Worm (Caenorhabditis elegans) whole organism, young adult: ENCODE measurements around the gene col-74.

Experiments used
- C17E4.6 ChIP-seq: fragments of 200-800 bp; sonication (Bioruptor generic); IDR thresholded peaks from 2 replicates; pipeline ENCODE4 v1.3.6; 2022; ENCODE audit warnings: missing genetic modification reagents, missing genetic modification characterization, missing compliant biosample characterization
- F37B4.10 ChIP-seq: fragments of 200-800 bp; sonication (Bioruptor generic); IDR thresholded peaks from 2 replicates; pipeline ENCODE4 v1.3.6; 2022; ENCODE audit warnings: missing genetic modification characterization, missing compliant biosample characterization
- T26A5.8 ChIP-seq: sonication (generic microtip); optimal IDR thresholded peaks from 2 replicates; lab custom pipeline; 2016; ENCODE audit warnings: missing genetic modification characterization, missing compliant biosample characterization
- Y56A3A.18 ChIP-seq: fragments of 200-800 bp; sonication (Bioruptor generic); IDR thresholded peaks from 2 replicates; pipeline ENCODE4 v1.3.6; 2022; ENCODE audit warnings: missing genetic modification reagents, missing genetic modification characterization, missing compliant biosample characterization
- Y67H2A.10 ChIP-seq: fragments of 200-800 bp; sonication (Bioruptor generic); conservative IDR thresholded peaks from 2 replicates; pipeline ENCODE4 v1.3.6; 2022; ENCODE audit warnings: missing genetic modification reagents, missing genetic modification characterization, missing compliant biosample characterization
- ceh-79 ChIP-seq: sonication (generic microtip); optimal IDR thresholded peaks from 2 replicates; lab custom pipeline; 2017; ENCODE audit warnings: mild to moderate bottlenecking, missing genetic modification characterization, missing compliant biosample characterization
- chd-7 ChIP-seq: sonication (generic microtip); optimal IDR thresholded peaks from 2 replicates; lab custom pipeline; 2016; ENCODE audit warnings: mild to moderate bottlenecking, missing genetic modification characterization, moderate library complexity, missing compliant biosample characterization
- dpl-1 ChIP-seq: fragments of 150-350 bp; optimal IDR thresholded peaks from 2 replicates; lab custom pipeline; 2014; ENCODE audit warnings: missing biosample characterization, missing genetic modification reagents, missing genetic modification characterization
- efl-1 ChIP-seq: fragments of 150-350 bp; optimal IDR thresholded peaks from 2 replicates; lab custom pipeline; 2014; ENCODE audit warnings: missing biosample characterization, missing genetic modification reagents, missing genetic modification characterization
- lin-35 ChIP-seq, 3 experiments: fragments of 150-350 bp in 2 of 3; sonication (generic microtip) in 1 of 3; optimal IDR thresholded peaks; 2 replicates each; lab custom pipeline; 2014 to 2018; ENCODE audit warnings: missing biosample characterization in 3 of 3, missing genetic modification characterization in 3 of 3, missing genetic modification reagents in 3 of 3
- lin-40 ChIP-seq: sonication (generic microtip); optimal IDR thresholded peaks from 2 replicates; lab custom pipeline; 2016; ENCODE audit warnings: missing genetic modification characterization, mild to moderate bottlenecking, missing compliant biosample characterization, missing genotype, missing genetic modification reagents
- pha-4 ChIP-seq: fragments of 150-350 bp; sonication (generic microtip); optimal IDR thresholded peaks from 2 replicates; lab custom pipeline; 2014; ENCODE audit warnings: missing biosample characterization, missing genetic modification reagents, missing genetic modification characterization
- rec-8 ChIP-seq, 2 experiments: sonication (generic microtip); optimal IDR thresholded peaks; 2 replicates each; lab custom pipeline; 2016; ENCODE audit warnings: mild to moderate bottlenecking in 2 of 2, missing genetic modification characterization in 2 of 2, missing genetic modification reagents in 2 of 2, missing genotype in 2 of 2, missing biosample characterization in 1 of 2, missing compliant biosample characterization in 1 of 2, moderate library complexity in 1 of 2
- snpc-4 ChIP-seq, 5 experiments: fragments of 150-350 bp in 1 of 5; sonication (generic microtip) in 4 of 5; optimal IDR thresholded peaks; 2 replicates each; lab custom pipeline; 2014 to 2018; ENCODE audit warnings: missing genetic modification characterization in 5 of 5, missing biosample characterization in 3 of 5, antibody characterized with exemption in 2 of 5, mild to moderate bottlenecking in 2 of 5, missing compliant biosample characterization in 2 of 5, missing genotype in 2 of 5, moderate library complexity in 2 of 5, missing genetic modification reagents in 1 of 5

ce11 chrII:5799553-5799952 is 30.6 kb upstream of the col-74 start, which contains the start of gene K05F1.8:
- TF ChIP-seq snpc-4 (GFP tag; optimal IDR thresholded peaks at IDR 0.05; lab: Kevin White, UChicago): no peak
- TF ChIP-seq snpc-4 (tag; optimal IDR thresholded peaks at IDR 0.05; lab: Kevin White, UChicago): no peak
- no peak for TF ChIP-seq ceh-79 (tag; lab: Kevin White, UChicago)
- TF ChIP-seq Y56A3A.18: no peak
- no peak for TF ChIP-seq pha-4 (tag; lab: Kevin White, UChicago)
- TF ChIP-seq C17E4.6 (GFP tag; lab: Robert Waterston, UW): no peak
- no peak for TF ChIP-seq lin-35 (GFP tag; optimal IDR thresholded peaks at IDR 0.05; lab: Kevin White, UChicago)
- no peak for TF ChIP-seq rec-8 (tag; optimal IDR thresholded peaks at IDR 0.05; lab: Kevin White, UChicago)
- TF ChIP-seq T26A5.8 (tag; lab: Kevin White, UChicago): no peak
- TF ChIP-seq F37B4.10: no peak
- TF ChIP-seq chd-7 (tag; lab: Kevin White, UChicago): no peak
- no peak for TF ChIP-seq dpl-1 (GFP tag; lab: Kevin White, UChicago)
- TF ChIP-seq efl-1 (GFP tag; lab: Kevin White, UChicago): no peak
- no peak for TF ChIP-seq lin-40 (tag; lab: Kevin White, UChicago)
- TF ChIP-seq Y67H2A.10: no peak
